Fruit fly (Drosophila melanogaster): Measurements from ENCODE around the gene dnk.

The dnk gene

dm6 chr3R:19031210-19031609 lies 50.4 kb downstream of the dnk start, which contains the start of the genes Prp18 and CG6013 (continued):
- TF ChIP-seq CG2129 (GFP tag; IDR thresholded peaks at IDR 0.05; ENCODE audit: partially characterized antibody) (no peak), Rfx (GFP tag; IDR thresholded peaks at IDR 0.05) (no peak), CG10209 (GFP tag; optimal IDR thresholded peaks at IDR 0.05) (peak; percentile 21), Trl (optimal IDR thresholded peaks at IDR 0.05) (no peak), Trl (GFP tag; optimal IDR thresholded peaks at IDR 0.05) (no peak), ems (GFP tag; optimal IDR thresholded peaks at IDR 0.05) (no peak), CG34224 (GFP tag; IDR thresholded peaks at IDR 0.05; ENCODE audit: partially characterized antibody) (no peak), CG17802 (tag; optimal IDR thresholded peaks at IDR 0.05) (no peak), Ravus (GFP tag; IDR thresholded peaks at IDR 0.05) (no peak), CG2678 (tag; optimal IDR thresholded peaks at IDR 0.05) (peak; percentile 78), MBD-R2 (GFP tag; IDR thresholded peaks at IDR 0.05) (peak; percentile 81), NfI (GFP tag; optimal IDR thresholded peaks at IDR 0.05) (peak; percentile 12), chn (GFP tag; optimal IDR thresholded peaks at IDR 0.05) (no peak), GATAe (GFP tag; conservative IDR thresholded peaks at IDR 0.05) (no peak), HLH4C (GFP tag; IDR thresholded peaks at IDR 0.05; ENCODE audit: partially characterized antibody) (no peak), Opbp (GFP tag; IDR thresholded peaks at IDR 0.05; ENCODE audit: partially characterized antibody) (no peak), CG7839 (tag; optimal IDR thresholded peaks at IDR 0.05) (peak; percentile 75), CG7963 (GFP tag; IDR thresholded peaks at IDR 0.05; ENCODE audit: partially characterized antibody) (no peak), CG12769 (tag; optimal IDR thresholded peaks at IDR 0.05) (peak; percentile 3), Chrac-16 (GFP tag; optimal IDR thresholded peaks at IDR 0.05) (peak; percentile 51), ro (GFP tag; IDR thresholded peaks at IDR 0.05) (no peak), CG18262 (tag; optimal IDR thresholded peaks at IDR 0.05) (peak; percentile 77), pb (GFP tag; optimal IDR thresholded peaks at IDR 0.05) (no peak), twi (tag; optimal IDR thresholded peaks at IDR 0.05) (peak; percentile 56), so (GFP tag; IDR thresholded peaks at IDR 0.05) (no peak), esg (GFP tag; conservative IDR thresholded peaks at IDR 0.05) (no peak), Camta (GFP tag; optimal IDR thresholded peaks at IDR 0.05) (no peak), eyg (GFP tag; optimal IDR thresholded peaks at IDR 0.05) (no peak), az2 (GFP tag; optimal IDR thresholded peaks at IDR 0.05) (peak; percentile 21), CG5245 (GFP tag; optimal IDR thresholded peaks at IDR 0.05) (peak; percentile 4), ATbp (GFP tag; optimal IDR thresholded peaks at IDR 0.05) (no peak), maf-S (GFP tag; optimal IDR thresholded peaks at IDR 0.05) (no peak), CG3281 (GFP tag; optimal IDR thresholded peaks at IDR 0.05) (no peak), CG2889 (GFP tag; IDR thresholded peaks at IDR 0.05) (no peak), grn (GFP tag; optimal IDR thresholded peaks at IDR 0.05) (no peak), CG9437 (GFP tag; optimal IDR thresholded peaks at IDR 0.05) (peak; percentile 13), phol (tag; optimal IDR thresholded peaks at IDR 0.05) (peak; percentile 81), CG1233 (GFP tag; optimal IDR thresholded peaks at IDR 0.05) (peak; percentile 47), dimm (GFP tag; IDR thresholded peaks at IDR 0.05) (no peak), mirr (GFP tag; optimal IDR thresholded peaks at IDR 0.05) (no peak), CG6175 (GFP tag; IDR thresholded peaks at IDR 0.05) (no peak), fd102C (GFP tag; optimal IDR thresholded peaks at IDR 0.05) (no peak), D (optimal IDR thresholded peaks at IDR 0.05) (no peak), D (GFP tag; optimal IDR thresholded peaks at IDR 0.05) (peak; percentile 7), CG10321 (GFP tag; IDR thresholded peaks at IDR 0.05) (no peak), sisA (GFP tag; IDR thresholded peaks at IDR 0.05) (no peak; the same call in 1 of the 2 replicates), bowl (GFP tag; IDR thresholded peaks at IDR 0.05) (no peak), CG17912 (GFP tag; optimal IDR thresholded peaks at IDR 0.05) (no peak), CG12391 (tag; optimal IDR thresholded peaks at IDR 0.05) (peak; percentile 85), Deaf1 (tag; optimal IDR thresholded peaks at IDR 0.05) (peak; percentile 38), prd (optimal IDR thresholded peaks at IDR 0.05) (no peak), prd (GFP tag; IDR thresholded peaks at IDR 0.05) (peak; percentile 40; the same call in 1 of the 3 replicates), h (optimal IDR thresholded peaks at IDR 0.05) (no peak)

All from whole organism, embryonic.